Fruit fly (Drosophila melanogaster): ENCODE results near the gene CG2930.
A peak's percentile ranks its signal among the peaks of the same experiment; 100 is the strongest.

Gene CG2930

DNA sequence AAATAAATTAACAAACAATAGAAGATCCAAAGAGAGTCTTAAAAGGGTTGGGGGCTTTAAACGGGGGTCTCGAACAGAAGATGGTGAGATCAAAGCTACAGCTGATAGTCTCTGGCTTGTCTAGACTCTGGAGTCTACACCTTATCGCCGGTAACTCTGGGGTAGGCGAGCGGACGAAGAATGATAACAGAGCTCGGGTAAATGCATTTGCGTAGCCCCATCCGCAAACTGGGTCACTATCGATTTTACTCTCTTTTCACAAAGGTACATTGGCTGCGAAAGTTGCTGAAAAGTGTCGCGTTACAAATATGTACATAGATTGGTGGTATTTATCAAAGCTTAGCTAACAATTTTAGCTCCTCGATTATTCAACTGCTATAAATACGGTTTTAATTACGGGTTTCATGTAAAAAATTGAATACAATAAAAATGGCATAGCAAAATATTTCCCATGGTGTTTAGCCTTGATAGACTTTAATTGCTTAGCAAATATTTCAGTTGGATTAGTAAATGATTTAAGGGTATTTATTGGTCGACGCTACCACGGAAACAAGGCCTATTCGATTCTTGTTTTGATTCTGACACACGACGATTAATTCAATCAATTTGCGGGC is 1.8 kb upstream of the CG2930 start (continued):
- TF ChIP-seq MTF-1 (GFP tag; optimal IDR thresholded peaks at IDR 0.05; ENCODE audit: borderline replicate concordance) = no peak
- no peak for TF ChIP-seq gro (GFP tag; optimal IDR thresholded peaks at IDR 0.05)
- no peak for TF ChIP-seq zfh1 (GFP tag; IDR thresholded peaks at IDR 0.05)
- no peak for TF ChIP-seq CG14014 (GFP tag; IDR thresholded peaks at IDR 0.05)
- TF ChIP-seq CG11723 (GFP tag; optimal IDR thresholded peaks at IDR 0.05) = no peak
- no peak for TF ChIP-seq cwo (GFP tag; optimal IDR thresholded peaks at IDR 0.05)
- no peak for TF ChIP-seq org-1 (GFP tag; optimal IDR thresholded peaks at IDR 0.05)
- no peak for TF ChIP-seq sd (tag; optimal IDR thresholded peaks at IDR 0.05)
- TF ChIP-seq CG1603 (tag; optimal IDR thresholded peaks at IDR 0.05) = peak; percentile 16
- TF ChIP-seq tup (GFP tag; optimal IDR thresholded peaks at IDR 0.05) = no peak
- TF ChIP-seq CG6654 (GFP tag; optimal IDR thresholded peaks at IDR 0.05) = no peak
- TF ChIP-seq Ada2b (GFP tag; IDR thresholded peaks at IDR 0.05) = no peak
- peak; percentile 28; the same call in 1 of the 3 replicates for TF ChIP-seq row (GFP tag; IDR thresholded peaks at IDR 0.05)
- no peak for TF ChIP-seq nom (GFP tag; optimal IDR thresholded peaks at IDR 0.05)
- TF ChIP-seq CG17361 (GFP tag; IDR thresholded peaks at IDR 0.05) = peak; percentile 39; the same call in 1 of the 3 replicates
- no peak for TF ChIP-seq exex (tag; optimal IDR thresholded peaks at IDR 0.05)
- no peak for TF ChIP-seq CG17912 (GFP tag; optimal IDR thresholded peaks at IDR 0.05)
- TF ChIP-seq CG12236 (GFP tag; optimal IDR thresholded peaks at IDR 0.05) = no peak
- no peak for TF ChIP-seq wor (GFP tag; IDR thresholded peaks at IDR 0.05)
- TF ChIP-seq CG9215 (GFP tag; IDR thresholded peaks at IDR 0.05) = no peak
- peak; percentile 14; the same call in 1 of the 3 replicates for TF ChIP-seq dysf (GFP tag; IDR thresholded peaks at IDR 0.05)
- no peak for TF ChIP-seq Lhr (GFP tag; optimal IDR thresholded peaks at IDR 0.05)
- TF ChIP-seq CG31441 (GFP tag; IDR thresholded peaks at IDR 0.05) = peak; percentile 13; the same call in 1 of the 2 replicates
- no peak for TF ChIP-seq bcd (GFP tag; optimal IDR thresholded peaks at IDR 0.05)
- peak; percentile 87 for TF ChIP-seq D19A (tag; optimal IDR thresholded peaks at IDR 0.05)
- no peak for TF ChIP-seq unc-4 (GFP tag; IDR thresholded peaks at IDR 0.05; ENCODE audit: partially characterized antibody)
- no peak for TF ChIP-seq CG2202 (tag; optimal IDR thresholded peaks at IDR 0.05)
- no peak for TF ChIP-seq Meics (GFP tag; optimal IDR thresholded peaks at IDR 0.05)
- no peak for TF ChIP-seq Max (GFP tag; optimal IDR thresholded peaks at IDR 0.05)
- TF ChIP-seq CG2120 (GFP tag; optimal IDR thresholded peaks at IDR 0.05) = peak; percentile 5
- no peak for TF ChIP-seq HLHmδ (GFP tag; optimal IDR thresholded peaks at IDR 0.05)
- TF ChIP-seq Hey (tag; optimal IDR thresholded peaks at IDR 0.05) = no peak
- TF ChIP-seq CG8388 (GFP tag; optimal IDR thresholded peaks at IDR 0.05) = no peak
- no peak for TF ChIP-seq CG2129 (GFP tag; IDR thresholded peaks at IDR 0.05; ENCODE audit: partially characterized antibody)
- TF ChIP-seq crp (GFP tag; optimal IDR thresholded peaks at IDR 0.05) = no peak
- TF ChIP-seq Dref (GFP tag; IDR thresholded peaks at IDR 0.05) = no peak
- peak; percentile 40 for TF ChIP-seq CG2678 (tag; optimal IDR thresholded peaks at IDR 0.05)
- no peak for TF ChIP-seq CG12744 (GFP tag; optimal IDR thresholded peaks at IDR 0.05)
- no peak for TF ChIP-seq CG11093 (GFP tag; IDR thresholded peaks at IDR 0.05)
- TF ChIP-seq CG11504 (tag; optimal IDR thresholded peaks at IDR 0.05) = peak; percentile 42
- TF ChIP-seq CG32532 (GFP tag; IDR thresholded peaks at IDR 0.05) = no peak
- TF ChIP-seq CG3065 (GFP tag; optimal IDR thresholded peaks at IDR 0.05) = no peak
- TF ChIP-seq MBD-R2 (GFP tag; IDR thresholded peaks at IDR 0.05) = no peak
- TF ChIP-seq Rfx (GFP tag; IDR thresholded peaks at IDR 0.05) = no peak
- peak; percentile 25 for TF ChIP-seq Oli (tag; optimal IDR thresholded peaks at IDR 0.05)
- TF ChIP-seq Side (GFP tag; optimal IDR thresholded peaks at IDR 0.05) = no peak
- TF ChIP-seq luna (GFP tag; optimal IDR thresholded peaks at IDR 0.05) = no peak
- TF ChIP-seq CG16779 (GFP tag; IDR thresholded peaks at IDR 0.05) = no peak
- no peak for TF ChIP-seq CG7271 (tag; optimal IDR thresholded peaks at IDR 0.05)
- TF ChIP-seq Gug (GFP tag; IDR thresholded peaks at IDR 0.05) = no peak

Data from whole organism, embryonic.